Worm (Caenorhabditis elegans): Measurements from ENCODE around the gene F49C12.1.
A peak's percentile ranks its signal among the peaks of the same experiment; 100 is the strongest.
"Not testable (repeated sequence)": the region's sequence is repeated elsewhere in the genome, so short reads cannot be mapped to it uniquely, and the experiment has no call there.

F49C12.1 gene

ce11 chrIV:9316068-9316681 lies 20.0 kb upstream of the F49C12.1 start, which contains the start of the genes F49C12.9 and rpn-7:
Gene F49C12.9, minus strand, starts transcription at chrIV:9316215.
Gene rpn-7, plus strand, starts transcription at chrIV:9316631.
- peak; percentile 58 for TF ChIP-seq ceh-36 (tag; optimal IDR thresholded peaks at IDR 0.05)
- no peak for TF ChIP-seq ama-1 (optimal IDR thresholded peaks at IDR 0.05)
- peak; percentile 63 for TF ChIP-seq ets-7 (tag; optimal IDR thresholded peaks at IDR 0.05)
- TF ChIP-seq tbx-37 (GFP tag; conservative IDR thresholded peaks at IDR 0.05): peak; percentile 43; the same call in 1 of the 2 replicates
- TF ChIP-seq sea-1 (GFP tag; conservative IDR thresholded peaks at IDR 0.05): peak; percentile 68
- TF ChIP-seq tra-4 (tag; optimal IDR thresholded peaks at IDR 0.05): no peak
- no peak; the same call in 1 of the 2 replicates for TF ChIP-seq pes-1 (GFP tag; IDR thresholded peaks at IDR 0.05)
- TF ChIP-seq flt-1 (GFP tag; IDR thresholded peaks at IDR 0.05): no peak; the same call in 1 of the 2 replicates
- no peak for TF ChIP-seq hnd-1 (tag; optimal IDR thresholded peaks at IDR 0.05)
- TF ChIP-seq hmbx-1 (tag; optimal IDR thresholded peaks at IDR 0.05): no peak
- TF ChIP-seq B0310.2 (tag; optimal IDR thresholded peaks at IDR 0.05): no peak
- peak; percentile 65; the same call in 1 of the 2 replicates for TF ChIP-seq scrt-1 (GFP tag; IDR thresholded peaks at IDR 0.05)
- TF ChIP-seq ceh-13 (GFP tag; optimal IDR thresholded peaks at IDR 0.05): peak; percentile 15
- TF ChIP-seq tbx-11 (GFP tag; IDR thresholded peaks at IDR 0.05): peak; percentile 62; the same call in 1 of the 2 replicates
- TF ChIP-seq aly-1 (tag; optimal IDR thresholded peaks at IDR 0.05): peak; percentile 38
- peak; percentile 91 for TF ChIP-seq F13C5.2 (tag; optimal IDR thresholded peaks at IDR 0.05)
- TF ChIP-seq hmg-4 (GFP tag; optimal IDR thresholded peaks at IDR 0.05): no peak

ce11 chrIV:9312827-9313226 lies 16.7 kb upstream of the F49C12.1 start, which contains the start of gene F49C12.7:
Gene F49C12.7, minus strand, starts transcription at chrIV:9312927.
- not testable (repeated sequence) for TF ChIP-seq ets-7 (tag; optimal IDR thresholded peaks at IDR 0.05); flt-1 (GFP tag; IDR thresholded peaks at IDR 0.05); hmg-4 (GFP tag; optimal IDR thresholded peaks at IDR 0.05)

ce11 chrIV:9310935-9311566 lies 14.9 kb upstream of the F49C12.1 start:
- TF ChIP-seq tra-4 (tag; optimal IDR thresholded peaks at IDR 0.05) (no peak), scrt-1 (GFP tag; IDR thresholded peaks at IDR 0.05) (no peak), hmg-4 (GFP tag; optimal IDR thresholded peaks at IDR 0.05) (no peak), hmbx-1 (tag; optimal IDR thresholded peaks at IDR 0.05) (no peak), sea-1 (GFP tag; conservative IDR thresholded peaks at IDR 0.05) (no peak), F13C5.2 (tag; optimal IDR thresholded peaks at IDR 0.05) (no peak), tbx-11 (GFP tag; IDR thresholded peaks at IDR 0.05) (no peak), aly-1 (tag; optimal IDR thresholded peaks at IDR 0.05) (no peak), ets-7 (tag; optimal IDR thresholded peaks at IDR 0.05) (no peak), tbx-37 (GFP tag; conservative IDR thresholded peaks at IDR 0.05) (no peak)

- no peak for TF ChIP-seq tbx-11 (GFP tag; IDR thresholded peaks at IDR 0.05)
- TF ChIP-seq hnd-1 (tag; optimal IDR thresholded peaks at IDR 0.05): no peak
- TF ChIP-seq tra-4 (tag; optimal IDR thresholded peaks at IDR 0.05): no peak
- no peak for TF ChIP-seq aly-1 (tag; optimal IDR thresholded peaks at IDR 0.05)
- TF ChIP-seq ceh-13 (GFP tag; optimal IDR thresholded peaks at IDR 0.05): no peak
- no peak for TF ChIP-seq hmg-4 (GFP tag; optimal IDR thresholded peaks at IDR 0.05)
- TF ChIP-seq F13C5.2 (tag; optimal IDR thresholded peaks at IDR 0.05): no peak
- TF ChIP-seq ceh-36 (tag; optimal IDR thresholded peaks at IDR 0.05): no peak
- TF ChIP-seq scrt-1 (GFP tag; IDR thresholded peaks at IDR 0.05): no peak
- no peak for TF ChIP-seq B0310.2 (tag; optimal IDR thresholded peaks at IDR 0.05)
- no peak for TF ChIP-seq hmbx-1 (tag; optimal IDR thresholded peaks at IDR 0.05)
- no peak for TF ChIP-seq pes-1 (GFP tag; IDR thresholded peaks at IDR 0.05)
- TF ChIP-seq sea-1 (GFP tag; conservative IDR thresholded peaks at IDR 0.05): no peak
- no peak for TF ChIP-seq ama-1 (optimal IDR thresholded peaks at IDR 0.05)
Measured at ce11 chrIV:9308975-9309374, 12.8 kb upstream of the F49C12.1 start, which contains the start of gene F49C12.6. Gene F49C12.6, minus strand, starts transcription at chrIV:9309075.

- TF ChIP-seq tbx-11 (GFP tag; IDR thresholded peaks at IDR 0.05) (no peak), aly-1 (tag; optimal IDR thresholded peaks at IDR 0.05) (no peak), ceh-36 (tag; optimal IDR thresholded peaks at IDR 0.05) (no peak), sea-1 (GFP tag; conservative IDR thresholded peaks at IDR 0.05) (no peak), ama-1 (optimal IDR thresholded peaks at IDR 0.05) (no peak)
Measured at ce11 chrIV:9304617-9305016, 8.5 kb upstream of the F49C12.1 start, which contains the start of gene F49C12.5. Gene F49C12.5, plus strand, starts transcription at chrIV:9304917.

- TF ChIP-seq B0310.2 (tag; optimal IDR thresholded peaks at IDR 0.05) (no peak), hmbx-1 (tag; optimal IDR thresholded peaks at IDR 0.05) (no peak), ceh-36 (tag; optimal IDR thresholded peaks at IDR 0.05) (no peak), hnd-1 (tag; optimal IDR thresholded peaks at IDR 0.05) (no peak), tra-4 (tag; optimal IDR thresholded peaks at IDR 0.05) (no peak), flt-1 (GFP tag; IDR thresholded peaks at IDR 0.05) (no peak), ets-7 (tag; optimal IDR thresholded peaks at IDR 0.05) (no peak), tbx-11 (GFP tag; IDR thresholded peaks at IDR 0.05) (no peak), pes-1 (GFP tag; IDR thresholded peaks at IDR 0.05) (no peak), aly-1 (tag; optimal IDR thresholded peaks at IDR 0.05) (no peak), ama-1 (optimal IDR thresholded peaks at IDR 0.05) (no peak), hmg-4 (GFP tag; optimal IDR thresholded peaks at IDR 0.05) (no peak), F13C5.2 (tag; optimal IDR thresholded peaks at IDR 0.05) (no peak)
Measured at ce11 chrIV:9303994-9304393, 7.8 kb upstream of the F49C12.1 start, which contains the start of gene F49C12.4. Gene F49C12.4, minus strand, starts transcription at chrIV:9304094.

- TF ChIP-seq ama-1 (optimal IDR thresholded peaks at IDR 0.05) (no peak), ceh-36 (tag; optimal IDR thresholded peaks at IDR 0.05) (no peak), scrt-1 (GFP tag; IDR thresholded peaks at IDR 0.05) (no peak), tbx-11 (GFP tag; IDR thresholded peaks at IDR 0.05) (no peak), F13C5.2 (tag; optimal IDR thresholded peaks at IDR 0.05) (no peak), ets-7 (tag; optimal IDR thresholded peaks at IDR 0.05) (no peak), tbx-37 (GFP tag; conservative IDR thresholded peaks at IDR 0.05) (no peak)
Measured at ce11 chrIV:9300127-9300526, 4.0 kb upstream of the F49C12.1 start, which contains the start of gene F49C12.3. Gene F49C12.3, plus strand, starts transcription at chrIV:9300427.
